Worm (Caenorhabditis elegans) whole organism, early embryonic: ENCODE measurements around the gene C09H10.9.

ENCODE experiments used
- B0310.2 ChIP-seq: sonication (generic microtip); optimal IDR thresholded peaks from 2 replicates; lab custom pipeline; 2016; ENCODE audit warnings: mild to moderate bottlenecking, missing genetic modification characterization, missing compliant biosample characterization
- F13C5.2 ChIP-seq: sonication (generic microtip); optimal IDR thresholded peaks from 2 replicates; lab custom pipeline; 2017; ENCODE audit warnings: mild to moderate bottlenecking, missing genetic modification characterization, inconsistent platforms, missing compliant biosample characterization
- aly-1 ChIP-seq: sonication (generic microtip); optimal IDR thresholded peaks from 2 replicates; lab custom pipeline; 2016; ENCODE audit warnings: missing genetic modification characterization, missing compliant biosample characterization
- ama-1 ChIP-seq: fragments of 150-350 bp; optimal IDR thresholded peaks from 2 replicates; lab custom pipeline; 2014
- ceh-13 ChIP-seq: fragments of 200-800 bp; sonication (Bioruptor generic); optimal IDR thresholded peaks from 2 replicates; lab custom pipeline; 2018; ENCODE audit warnings: mild to moderate bottlenecking, missing genetic modification characterization, missing compliant biosample characterization
- ceh-36 ChIP-seq: sonication (generic microtip); optimal IDR thresholded peaks from 2 replicates; lab custom pipeline; 2016; ENCODE audit warnings: missing genetic modification characterization, inconsistent platforms, missing compliant biosample characterization
- ets-7 ChIP-seq: sonication (generic microtip); optimal IDR thresholded peaks from 2 replicates; lab custom pipeline; 2016; ENCODE audit warnings: missing genotype, missing genetic modification characterization, missing compliant biosample characterization
- flt-1 ChIP-seq: fragments of 200-800 bp; sonication (Bioruptor generic); IDR thresholded peaks from 2 replicates; pipeline ENCODE4 v1.3.6; 2022; ENCODE audit warnings: missing genetic modification characterization, missing compliant biosample characterization
- hmbx-1 ChIP-seq: sonication (generic microtip); optimal IDR thresholded peaks from 2 replicates; lab custom pipeline; 2016; ENCODE audit warnings: mild to moderate bottlenecking, missing genetic modification characterization, missing compliant biosample characterization
- hmg-4 ChIP-seq: fragments of 200-800 bp; sonication (Bioruptor generic); optimal IDR thresholded peaks from 2 replicates; lab custom pipeline; 2018; ENCODE audit warnings: mild to moderate bottlenecking, missing genetic modification characterization, missing compliant biosample characterization
- hnd-1 ChIP-seq: sonication (generic microtip); optimal IDR thresholded peaks from 2 replicates; lab custom pipeline; 2016; ENCODE audit warnings: missing genetic modification characterization, missing compliant biosample characterization
- pes-1 ChIP-seq: fragments of 200-800 bp; sonication (Bioruptor generic); IDR thresholded peaks from 2 replicates; pipeline ENCODE4 v1.3.6; 2022; ENCODE audit warnings: missing genetic modification reagents, missing genetic modification characterization, missing compliant biosample characterization
- scrt-1 ChIP-seq: fragments of 200-800 bp; sonication (Bioruptor generic); IDR thresholded peaks from 2 replicates; pipeline ENCODE4 v1.3.6; 2022; ENCODE audit warnings: missing genetic modification characterization, missing compliant biosample characterization
- sea-1 ChIP-seq: fragments of 200-800 bp; sonication (Bioruptor generic); conservative IDR thresholded peaks from 2 replicates; pipeline ENCODE4 v1.3.6; 2022; ENCODE audit warnings: missing genetic modification characterization, missing compliant biosample characterization
- tbx-11 ChIP-seq: fragments of 200-800 bp; sonication (Bioruptor generic); IDR thresholded peaks from 2 replicates; pipeline ENCODE4 v1.3.6; 2022; ENCODE audit warnings: missing genetic modification characterization, missing compliant biosample characterization
- tbx-37 ChIP-seq: fragments of 200-800 bp; sonication (Bioruptor generic); conservative IDR thresholded peaks from 2 replicates; pipeline ENCODE4 v1.3.6; 2022; ENCODE audit warnings: missing genetic modification reagents, missing genetic modification characterization, missing compliant biosample characterization
- tra-4 ChIP-seq: sonication (generic microtip); optimal IDR thresholded peaks from 2 replicates; lab custom pipeline; 2017; ENCODE audit warnings: missing genetic modification characterization, missing compliant biosample characterization

Gene C09H10.9

DNA sequence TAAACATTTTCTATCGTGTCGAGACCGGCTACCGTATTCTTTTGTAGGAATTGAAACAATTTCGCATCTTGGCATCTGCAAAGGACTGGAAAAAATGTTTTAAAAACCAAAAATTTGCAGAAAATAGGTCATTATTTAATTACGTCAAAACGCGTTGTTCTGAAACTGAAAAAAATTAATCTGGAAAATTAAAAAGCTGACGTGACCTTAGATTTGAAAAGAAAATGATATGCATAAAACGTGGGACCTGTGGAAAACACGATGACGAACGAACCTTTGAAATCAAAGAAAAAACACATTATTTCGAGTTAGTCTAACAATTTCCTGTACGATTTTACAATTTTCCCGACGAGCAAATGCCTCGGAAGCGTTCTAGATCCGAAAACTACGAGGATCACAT is at the start of gene C09H10.9:
Gene C09H10.9 (plus strand): TSS at position 301 of the 400 bp plus-strand sequence.
- TF ChIP-seq tra-4 (tag; lab: Kevin White, UChicago) (no peak), sea-1 (GFP tag; lab: Robert Waterston, UW) (no peak), ceh-36 (no peak), B0310.2 (tag; lab: Kevin White, UChicago) (no peak), tbx-37 (no peak), F13C5.2 (no peak), flt-1 (GFP tag; lab: Robert Waterston, UW) (no peak), tbx-11 (GFP tag; lab: Robert Waterston, UW) (no peak), hmg-4 (GFP tag; lab: Kevin White, UChicago) (no peak)

DNA sequence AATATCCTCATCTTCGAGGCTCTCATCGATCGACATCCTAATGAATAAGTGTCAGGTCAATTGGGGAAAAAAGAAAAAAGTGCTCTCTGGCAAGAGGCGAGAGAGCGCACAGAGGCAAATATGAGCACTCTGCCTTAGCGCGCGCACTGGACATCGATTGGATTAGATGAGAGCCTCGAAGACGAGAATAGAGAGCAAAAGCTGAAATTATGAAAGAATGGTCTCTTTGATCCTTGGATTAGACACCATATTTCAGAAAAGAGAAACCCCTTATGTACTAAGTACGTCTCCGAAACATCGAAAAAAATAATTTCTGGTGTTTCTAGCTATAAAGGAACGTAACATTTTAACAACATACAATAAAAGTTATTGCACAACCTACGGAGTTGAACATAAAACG is 49.0 kb upstream of the C09H10.9 start, which contains the start of gene F45E10.2:
Gene F45E10.2 (minus strand): TSS at position 101 of the 400 bp plus-strand sequence.
- no peak for TF ChIP-seq aly-1
- TF ChIP-seq tra-4 (tag; lab: Kevin White, UChicago) = no peak
- no peak for TF ChIP-seq tbx-11 (GFP tag; lab: Robert Waterston, UW)
- TF ChIP-seq flt-1 (GFP tag; lab: Robert Waterston, UW) = no peak
- no peak for TF ChIP-seq ets-7 (tag; lab: Kevin White, UChicago)
- TF ChIP-seq ceh-13 (GFP tag; lab: Kevin White, UChicago) = no peak
- no peak for TF ChIP-seq ceh-36
- no peak for TF ChIP-seq B0310.2 (tag; lab: Kevin White, UChicago)

DNA sequence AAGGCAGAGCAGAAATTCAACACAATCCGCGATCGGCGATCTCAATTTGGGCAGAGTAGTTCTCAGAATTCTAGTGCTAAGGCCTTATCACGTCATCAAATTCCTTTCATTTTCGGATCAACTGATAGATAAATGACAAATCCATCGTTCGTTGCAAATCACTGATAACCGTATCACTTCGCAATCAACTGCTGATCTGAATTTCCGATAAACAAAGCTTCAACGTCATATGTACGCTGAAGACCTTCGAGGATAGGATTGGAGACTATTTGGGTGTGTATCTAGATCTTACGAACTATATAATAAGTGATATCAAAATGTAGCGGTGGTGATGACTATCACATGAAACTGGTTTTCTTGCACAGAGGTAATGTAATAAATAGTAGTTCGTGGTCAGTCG is 47.0 kb upstream of the C09H10.9 start:
- TF ChIP-seq F13C5.2 (no peak), ceh-36 (no peak), ama-1 (lab: Kevin White, UChicago) (no peak), pes-1 (GFP tag; lab: Robert Waterston, UW) (no peak), tra-4 (tag; lab: Kevin White, UChicago) (no peak), tbx-37 (no peak), aly-1 (no peak), ceh-13 (GFP tag; lab: Kevin White, UChicago) (no peak), hmbx-1 (tag; lab: Kevin White, UChicago) (no peak), B0310.2 (tag; lab: Kevin White, UChicago) (no peak), flt-1 (GFP tag; lab: Robert Waterston, UW) (no peak)

DNA sequence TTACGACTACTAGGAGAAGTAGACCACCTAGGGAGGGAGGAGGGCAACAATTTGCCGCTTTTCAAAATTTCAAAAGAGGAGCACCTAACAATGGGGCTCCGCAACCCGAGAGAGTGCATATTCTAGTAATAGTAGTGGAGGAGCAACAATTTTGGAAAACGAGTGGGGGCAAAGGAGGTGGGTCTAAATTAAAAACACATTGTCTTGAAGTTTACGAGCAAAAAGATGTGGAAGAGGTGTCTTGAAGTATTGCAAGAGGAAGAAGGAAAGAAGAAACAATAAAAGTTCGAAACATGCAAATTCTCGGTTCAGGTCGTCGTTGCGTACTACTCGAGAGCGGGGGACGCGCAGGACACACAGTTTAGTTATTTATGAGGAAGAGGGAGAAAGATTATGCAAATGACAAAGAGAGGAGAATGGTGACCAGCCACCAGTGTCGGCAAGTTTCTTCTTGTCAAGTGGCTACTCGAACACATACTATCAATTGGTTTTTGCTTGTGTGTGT is 40.0 kb upstream of the C09H10.9 start:
- TF ChIP-seq ceh-36 (no peak), tbx-37 (no peak), ets-7 (tag; lab: Kevin White, UChicago) (no peak), tra-4 (tag; lab: Kevin White, UChicago) (no peak), hmbx-1 (tag; lab: Kevin White, UChicago) (no peak), ama-1 (lab: Kevin White, UChicago) (no peak), B0310.2 (tag; lab: Kevin White, UChicago) (no peak), sea-1 (GFP tag; lab: Robert Waterston, UW) (no peak), scrt-1 (GFP tag; lab: Robert Waterston, UW) (no peak), F13C5.2 (no peak), flt-1 (GFP tag; lab: Robert Waterston, UW) (no peak), aly-1 (no peak), hnd-1 (no peak), pes-1 (GFP tag; lab: Robert Waterston, UW) (no peak)

DNA sequence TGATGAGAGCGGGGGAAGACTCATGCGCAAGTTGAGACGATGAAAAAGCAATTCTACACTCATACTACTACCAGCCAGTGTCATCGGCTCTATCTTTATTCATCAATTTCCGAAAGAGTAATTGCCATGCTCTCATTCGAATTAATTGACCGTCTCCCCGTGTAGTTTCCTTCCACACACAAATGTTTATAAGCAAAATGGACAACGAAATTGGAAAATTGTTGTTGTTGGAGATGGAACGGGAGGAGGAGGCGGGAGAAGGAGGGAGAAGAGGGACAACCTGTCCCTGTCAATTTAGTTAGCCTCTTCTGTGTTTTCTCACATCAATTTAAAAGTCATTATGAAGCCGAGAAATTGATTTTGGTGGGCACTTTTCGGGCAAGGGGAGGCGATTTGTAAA is 31.7 kb upstream of the C09H10.9 start:
- TF ChIP-seq F13C5.2 = no peak
- TF ChIP-seq pes-1 (GFP tag; lab: Robert Waterston, UW) = no peak
- no peak for TF ChIP-seq tbx-37
- TF ChIP-seq scrt-1 (GFP tag; lab: Robert Waterston, UW) = no peak
- TF ChIP-seq ets-7 (tag; lab: Kevin White, UChicago) = no peak
- TF ChIP-seq ceh-36 = no peak
- TF ChIP-seq flt-1 (GFP tag; lab: Robert Waterston, UW) = no peak
- TF ChIP-seq sea-1 (GFP tag; lab: Robert Waterston, UW) = no peak
- TF ChIP-seq tra-4 (tag; lab: Kevin White, UChicago) = no peak
- TF ChIP-seq ama-1 (lab: Kevin White, UChicago) = no peak
- TF ChIP-seq hmg-4 (GFP tag; lab: Kevin White, UChicago) = no peak
- no peak for TF ChIP-seq aly-1

DNA sequence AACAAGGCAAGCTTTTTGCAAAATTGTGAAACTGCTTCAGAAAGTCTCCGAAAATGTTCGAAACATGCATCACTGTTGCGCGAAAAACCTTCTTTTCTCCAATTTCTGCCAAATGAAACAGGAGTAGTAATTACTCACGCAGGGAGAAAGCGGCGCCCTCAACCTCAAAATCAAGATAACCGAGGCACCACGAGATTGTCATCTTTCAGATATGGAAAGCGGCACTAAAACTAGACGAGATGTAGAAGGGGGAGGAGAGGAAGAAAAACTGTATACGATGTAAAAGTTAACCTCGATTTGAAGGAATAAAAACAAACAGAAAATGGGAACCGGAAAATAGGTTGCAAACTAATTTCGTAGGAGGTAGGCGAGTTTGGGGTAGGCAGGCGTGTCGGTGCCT is 27.7 kb upstream of the C09H10.9 start:
- TF ChIP-seq flt-1 (GFP tag; lab: Robert Waterston, UW) (no peak), F13C5.2 (no peak), ets-7 (tag; lab: Kevin White, UChicago) (no peak), hmbx-1 (tag; lab: Kevin White, UChicago) (no peak), ceh-36 (no peak), sea-1 (GFP tag; lab: Robert Waterston, UW) (no peak), tbx-37 (no peak), tra-4 (tag; lab: Kevin White, UChicago) (no peak), hmg-4 (GFP tag; lab: Kevin White, UChicago) (no peak), pes-1 (GFP tag; lab: Robert Waterston, UW) (no peak), hnd-1 (no peak), ceh-13 (GFP tag; lab: Kevin White, UChicago) (no peak), tbx-11 (GFP tag; lab: Robert Waterston, UW) (no peak), scrt-1 (GFP tag; lab: Robert Waterston, UW) (no peak), ama-1 (lab: Kevin White, UChicago) (no peak), aly-1 (no peak), B0310.2 (tag; lab: Kevin White, UChicago) (no peak)

DNA sequence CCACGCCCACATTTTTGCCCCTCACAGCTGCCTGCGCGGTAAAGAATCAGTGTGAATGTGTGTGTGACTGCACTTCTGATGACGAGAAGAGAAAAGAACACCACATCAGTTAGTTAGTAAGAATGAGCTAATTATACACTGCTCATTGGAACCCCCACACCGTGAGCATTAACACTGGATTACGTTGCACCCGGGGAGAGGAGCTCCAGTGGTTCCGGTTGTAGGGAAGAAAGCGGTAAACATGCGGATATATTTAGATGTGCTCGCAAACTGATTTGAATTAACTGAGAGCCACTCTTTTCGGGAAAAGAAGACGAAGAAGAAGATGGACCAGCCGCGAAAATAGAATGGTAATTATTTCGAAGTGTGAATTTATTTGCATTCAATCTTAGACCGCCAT is 17.5 kb upstream of the C09H10.9 start:
- TF ChIP-seq tbx-11 (GFP tag; lab: Robert Waterston, UW) (no peak), hnd-1 (no peak), ets-7 (tag; lab: Kevin White, UChicago) (no peak), sea-1 (GFP tag; lab: Robert Waterston, UW) (no peak), ceh-36 (no peak), flt-1 (GFP tag; lab: Robert Waterston, UW) (no peak), ceh-13 (GFP tag; lab: Kevin White, UChicago) (no peak), tbx-37 (no peak), aly-1 (no peak), pes-1 (GFP tag; lab: Robert Waterston, UW) (no peak), B0310.2 (tag; lab: Kevin White, UChicago) (no peak)
